Worm (Caenorhabditis elegans) whole organism, L3 larva: ENCODE data around the gene mnk-1.
A peak's percentile ranks its signal among the peaks of the same experiment; 100 is the strongest.

Source experiments
- R02D3.7 ChIP-seq: fragments of 150-350 bp; optimal IDR thresholded peaks from 2 replicates; lab custom pipeline; 2014; ENCODE audit warnings: missing biosample characterization, missing genetic modification characterization
- ZK546.5 ChIP-seq: sonication (generic microtip); optimal IDR thresholded peaks from 2 replicates; lab custom pipeline; 2017; ENCODE audit warnings: missing biosample characterization, missing genetic modification characterization
- aly-2 ChIP-seq: fragments of 150-350 bp; optimal IDR thresholded peaks from 2 replicates; lab custom pipeline; 2014; ENCODE audit warnings: missing biosample characterization, missing genetic modification characterization
- ama-1 ChIP-seq: fragments of 150-350 bp; optimal IDR thresholded peaks from 2 replicates; lab custom pipeline; 2018
- ceh-16 ChIP-seq: sonication (generic microtip); optimal IDR thresholded peaks from 2 replicates; lab custom pipeline; 2017; ENCODE audit warnings: missing biosample characterization, missing genetic modification characterization
- ceh-28 ChIP-seq: fragments of 150-350 bp; optimal IDR thresholded peaks from 2 replicates; lab custom pipeline; 2014; ENCODE audit warnings: missing biosample characterization, missing genetic modification reagents, missing genetic modification characterization
- ceh-82 ChIP-seq: fragments of 150-350 bp; optimal IDR thresholded peaks from 2 replicates; lab custom pipeline; 2014; ENCODE audit warnings: missing biosample characterization, missing genetic modification characterization
- ceh-9 ChIP-seq: sonication (generic microtip); optimal IDR thresholded peaks from 2 replicates; lab custom pipeline; 2018; ENCODE audit warnings: missing biosample characterization, missing genetic modification characterization
- daf-12 ChIP-seq: fragments of 150-350 bp; optimal IDR thresholded peaks from 2 replicates; lab custom pipeline; 2014; ENCODE audit warnings: missing biosample characterization, missing genetic modification reagents, missing genetic modification characterization
- egl-27 ChIP-seq: sonication (generic microtip); optimal IDR thresholded peaks from 4 replicates; lab custom pipeline; 2017; ENCODE audit warnings: missing biosample characterization, missing genetic modification reagents, missing genetic modification characterization
- egl-5 ChIP-seq: fragments of 150-350 bp; optimal IDR thresholded peaks from 2 replicates; lab custom pipeline; 2017; ENCODE audit warnings: missing biosample characterization, missing genetic modification reagents, missing genetic modification characterization, inconsistent platforms
- elt-1 ChIP-seq: fragments of 150-350 bp; optimal IDR thresholded peaks from 2 replicates; lab custom pipeline; 2014; ENCODE audit warnings: missing biosample characterization, missing genetic modification characterization
- elt-2 ChIP-seq: sonication (generic microtip); optimal IDR thresholded peaks from 2 replicates; lab custom pipeline; 2016; ENCODE audit warnings: missing genetic modification reagents, mild to moderate bottlenecking, missing genetic modification characterization, missing compliant biosample characterization
- elt-3 ChIP-seq, 3 experiments: fragments of 150-350 bp in 1 of 3; sonication (generic microtip) in 2 of 3; optimal IDR thresholded peaks; 2 replicates in 2 of 3; 4 replicates in 1 of 3; lab custom pipeline; 2014 to 2017; ENCODE audit warnings: missing biosample characterization in 3 of 3, missing genetic modification characterization in 3 of 3
- eor-1 ChIP-seq, 2 experiments: fragments of 150-350 bp; optimal IDR thresholded peaks; 2 replicates each; lab custom pipeline; 2014 to 2018; ENCODE audit warnings: missing biosample characterization in 2 of 2, missing genetic modification characterization in 2 of 2
- fkh-10 ChIP-seq: sonication (generic microtip); optimal IDR thresholded peaks from 2 replicates; lab custom pipeline; 2017; ENCODE audit warnings: missing biosample characterization, missing genetic modification reagents, missing genetic modification characterization
- fkh-2 ChIP-seq: fragments of 150-350 bp; optimal IDR thresholded peaks from 2 replicates; lab custom pipeline; 2014; ENCODE audit warnings: missing biosample characterization, missing genetic modification reagents, missing genetic modification characterization
- fos-1 ChIP-seq: fragments of 150-350 bp; optimal IDR thresholded peaks from 2 replicates; lab custom pipeline; 2014; ENCODE audit warnings: missing biosample characterization, missing genetic modification characterization
- hmg-11 ChIP-seq: sonication (generic microtip); optimal IDR thresholded peaks from 2 replicates; lab custom pipeline; 2016; ENCODE audit warnings: missing genetic modification characterization, missing compliant biosample characterization
- jun-1 ChIP-seq: fragments of 150-350 bp; optimal IDR thresholded peaks from 2 replicates; lab custom pipeline; 2014; ENCODE audit warnings: missing biosample characterization, missing genetic modification reagents, missing genetic modification characterization
- lin-15B ChIP-seq: fragments of 150-350 bp; optimal IDR thresholded peaks from 2 replicates; lab custom pipeline; 2014; ENCODE audit warnings: missing biosample characterization, missing genetic modification characterization
- lin-39 ChIP-seq: fragments of 150-350 bp; optimal IDR thresholded peaks from 2 replicates; lab custom pipeline; 2018; ENCODE audit warnings: missing biosample characterization, missing genetic modification reagents, missing genetic modification characterization
- lsy-12 ChIP-seq: sonication (generic microtip); optimal IDR thresholded peaks from 2 replicates; lab custom pipeline; 2016; ENCODE audit warnings: mild to moderate bottlenecking, missing genetic modification characterization, missing compliant biosample characterization
- mdl-1 ChIP-seq: fragments of 150-350 bp; optimal IDR thresholded peaks from 2 replicates; lab custom pipeline; 2014; ENCODE audit warnings: missing biosample characterization, missing genetic modification characterization
- mml-1 ChIP-seq: fragments of 150-350 bp; sonication (generic microtip); optimal IDR thresholded peaks from 3 replicates; lab custom pipeline; 2014; ENCODE audit warnings: missing biosample characterization, missing genetic modification characterization
- nfya-1 ChIP-seq: sonication (generic microtip); optimal IDR thresholded peaks from 2 replicates; lab custom pipeline; 2017; ENCODE audit warnings: missing genetic modification characterization, mild to moderate bottlenecking, missing compliant biosample characterization, antibody characterized with exemption, moderate library complexity; ENCODE audit not compliant: insufficient read depth
- nhr-11 ChIP-seq: fragments of 150-350 bp; optimal IDR thresholded peaks from 2 replicates; lab custom pipeline; 2014; ENCODE audit warnings: missing biosample characterization, missing genetic modification characterization
- nhr-12 ChIP-seq: fragments of 150-350 bp; optimal IDR thresholded peaks from 2 replicates; lab custom pipeline; 2014; ENCODE audit warnings: missing biosample characterization, missing genetic modification characterization
- nhr-23 ChIP-seq: fragments of 150-350 bp; optimal IDR thresholded peaks from 2 replicates; lab custom pipeline; 2014; ENCODE audit warnings: missing biosample characterization, missing genetic modification reagents, missing genetic modification characterization
- nhr-237 ChIP-seq: fragments of 150-350 bp; optimal IDR thresholded peaks from 2 replicates; lab custom pipeline; 2014; ENCODE audit warnings: missing biosample characterization, missing genetic modification characterization
- nhr-25 ChIP-seq: sonication (generic microtip); optimal IDR thresholded peaks from 2 replicates; lab custom pipeline; 2017; ENCODE audit warnings: missing biosample characterization, missing genetic modification characterization
- nhr-28 ChIP-seq: fragments of 150-350 bp; optimal IDR thresholded peaks from 2 replicates; lab custom pipeline; 2014; ENCODE audit warnings: missing biosample characterization, missing genetic modification characterization
- nhr-43 ChIP-seq: sonication (generic microtip); optimal IDR thresholded peaks from 2 replicates; lab custom pipeline; 2016; ENCODE audit warnings: mild to moderate bottlenecking, missing genetic modification characterization, missing compliant biosample characterization; ENCODE audit not compliant: poor library complexity, severe bottlenecking
- nhr-67 ChIP-seq: fragments of 150-350 bp; optimal IDR thresholded peaks from 2 replicates; lab custom pipeline; 2014; ENCODE audit warnings: missing biosample characterization, missing genetic modification characterization
- nhr-76 ChIP-seq: fragments of 150-350 bp; sonication (generic microtip); optimal IDR thresholded peaks from 5 replicates; lab custom pipeline; 2014; ENCODE audit warnings: missing biosample characterization, missing genetic modification characterization
- nhr-77 ChIP-seq: fragments of 150-350 bp; optimal IDR thresholded peaks from 2 replicates; lab custom pipeline; 2014; ENCODE audit warnings: missing biosample characterization, missing genetic modification characterization
- pha-4 ChIP-seq: fragments of 150-350 bp; optimal IDR thresholded peaks from 2 replicates; lab custom pipeline; 2014; ENCODE audit warnings: missing biosample characterization, missing genetic modification reagents, missing genetic modification characterization
- pqm-1 ChIP-seq: fragments of 150-350 bp; optimal IDR thresholded peaks from 2 replicates; lab custom pipeline; 2017; ENCODE audit warnings: missing biosample characterization, missing genetic modification characterization, inconsistent platforms
- sea-2 ChIP-seq: fragments of 150-350 bp; sonication (generic microtip); optimal IDR thresholded peaks from 4 replicates; lab custom pipeline; 2014; ENCODE audit warnings: missing biosample characterization, missing genetic modification reagents, missing genetic modification characterization
- skn-1 ChIP-seq: fragments of 150-350 bp; optimal IDR thresholded peaks from 2 replicates; lab custom pipeline; 2014; ENCODE audit warnings: missing biosample characterization, missing genetic modification characterization
- snpc-4 ChIP-seq: fragments of 150-350 bp; optimal IDR thresholded peaks from 2 replicates; lab custom pipeline; 2014; ENCODE audit warnings: missing biosample characterization, missing genetic modification characterization
- tbx-2 ChIP-seq: sonication (generic microtip); optimal IDR thresholded peaks from 2 replicates; lab custom pipeline; 2016; ENCODE audit warnings: mild to moderate bottlenecking, missing genetic modification characterization, missing compliant biosample characterization
- unc-39 ChIP-seq: sonication (generic microtip); optimal IDR thresholded peaks from 4 replicates; lab custom pipeline; 2017; ENCODE audit warnings: missing biosample characterization, missing genetic modification characterization
- unc-62 ChIP-seq: fragments of 150-350 bp; sonication (generic microtip); optimal IDR thresholded peaks from 4 replicates; lab custom pipeline; 2014; ENCODE audit warnings: missing biosample characterization, missing genetic modification reagents, missing genetic modification characterization
- zag-1 ChIP-seq: fragments of 150-350 bp; optimal IDR thresholded peaks from 2 replicates; lab custom pipeline; 2014; ENCODE audit warnings: missing biosample characterization, missing genetic modification characterization
- ztf-11 ChIP-seq: fragments of 150-350 bp; optimal IDR thresholded peaks from 2 replicates; lab custom pipeline; 2014; ENCODE audit warnings: missing biosample characterization, missing genetic modification characterization
- ztf-4 ChIP-seq: fragments of 150-350 bp; optimal IDR thresholded peaks from 2 replicates; lab custom pipeline; 2014; ENCODE audit warnings: missing biosample characterization, missing genetic modification characterization

The mnk-1 gene

ce11 chrII:10553377-10554045, 1.3 kb downstream of the mnk-1 start:
- peak; percentile 13 for TF ChIP-seq nfya-1 (tag; lab: Kevin White, UChicago)
- TF ChIP-seq ztf-4, result no peak
- TF ChIP-seq ama-1 (lab: Kevin White, UChicago), result peak; percentile 90
- peak; percentile 54 for TF ChIP-seq lsy-12

ce11 chrII:10551985-10552736, 2.7 kb downstream of the mnk-1 start:
- TF ChIP-seq egl-27 (tag; lab: Kevin White, UChicago) (peak; percentile 72), pha-4 (tag; lab: Kevin White, UChicago) (peak; percentile 98), ztf-11 (tag; lab: Kevin White, UChicago) (no peak), nhr-23 (tag; lab: Kevin White, UChicago) (peak; percentile 99), hmg-11 (tag; lab: Kevin White, UChicago) (peak; percentile 87), lin-15B (tag; lab: Kevin White, UChicago) (peak; percentile 71), eor-1 (tag; optimal IDR thresholded peaks at IDR 0.05; lab: Kevin White, UChicago) (peak; percentile 29 to 80), elt-1 (tag; lab: Kevin White, UChicago) (peak; percentile 38), nfya-1 (tag; lab: Kevin White, UChicago) (peak; percentile 95), nhr-11 (tag; lab: Kevin White, UChicago) (peak; percentile 98), ZK546.5 (no peak), nhr-77 (tag; lab: Kevin White, UChicago) (peak; percentile 48), nhr-76 (tag; lab: Kevin White, UChicago) (peak; percentile 57), unc-39 (tag; lab: Kevin White, UChicago) (no peak), pqm-1 (tag; lab: Kevin White, UChicago) (peak; percentile 49), nhr-25 (tag; lab: Kevin White, UChicago) (peak; percentile 96), unc-62 (GFP tag; lab: Kevin White, UChicago) (peak; percentile 79), mdl-1 (tag; lab: Kevin White, UChicago) (peak; percentile 84), ceh-82 (peak; percentile 74), mml-1 (tag; lab: Kevin White, UChicago) (no peak), fkh-2 (tag; lab: Kevin White, UChicago) (no peak), ztf-4 (peak; percentile 84), R02D3.7 (tag; lab: Kevin White, UChicago) (peak; percentile 75), aly-2 (tag; lab: Kevin White, UChicago) (peak; percentile 20), snpc-4 (tag; lab: Kevin White, UChicago) (peak; percentile 83), ama-1 (lab: Kevin White, UChicago) (peak; percentile 95), zag-1 (tag; lab: Kevin White, UChicago) (peak; percentile 25), lin-39 (tag; lab: Kevin White, UChicago) (peak; percentile 80), elt-3 (tag; optimal IDR thresholded peaks at IDR 0.05; lab: Kevin White, UChicago) (peak in 2 of 3 experiments; percentile 19 to 48), ceh-28 (peak; percentile 86), fkh-10 (GFP tag; lab: Kevin White, UChicago) (peak; percentile 95), fos-1 (tag; lab: Kevin White, UChicago) (no peak), skn-1 (tag; lab: Kevin White, UChicago) (peak; percentile 62), ceh-16 (tag; lab: Kevin White, UChicago) (no peak), nhr-28 (tag; lab: Kevin White, UChicago) (peak; percentile 11), nhr-67 (tag; lab: Kevin White, UChicago) (no peak), elt-2 (tag; lab: Kevin White, UChicago) (peak; percentile 56), daf-12 (tag; lab: Kevin White, UChicago) (peak; percentile 13), tbx-2 (tag; lab: Kevin White, UChicago) (peak; percentile 84), nhr-12 (tag; lab: Kevin White, UChicago) (no peak), lsy-12 (peak; percentile 78), jun-1 (peak; percentile 98), sea-2 (GFP tag; lab: Kevin White, UChicago) (no peak), nhr-43 (tag; lab: Kevin White, UChicago) (peak; percentile 90), egl-5 (peak; percentile 97), nhr-237 (tag; lab: Kevin White, UChicago) (no peak), ceh-9 (tag; lab: Kevin White, UChicago) (no peak)
